Worm (Caenorhabditis elegans): ENCODE measurements around the gene gst-40.

ce11 chrIV:749557-749956 is 10.7 kb upstream of the gst-40 start:
- TF ChIP-seq nhr-6 (tag; optimal IDR thresholded peaks at IDR 0.05) (no peak), Y75B8A.6 (GFP tag; IDR thresholded peaks at IDR 0.05) (no peak)

Data from whole organism, L4 larva.